Fruit fly (Drosophila melanogaster) whole organism: Measurements from ENCODE around the gene Cpr76Bd.

Experiments used
- CG8478 ChIP-seq: fragments of >200 bp; optimal IDR thresholded peaks from 2 replicates; lab custom pipeline; 2018; ENCODE audit warnings: inconsistent platforms
- EcR ChIP-seq, 2 experiments: fragments of >200 bp; optimal IDR thresholded peaks; 2 replicates each; lab custom pipeline; 2017; ENCODE audit warnings: missing biosample characterization in 2 of 2, missing genetic modification characterization in 2 of 2, missing genetic modification reagents in 2 of 2
- pan ChIP-seq: fragments of >200 bp; optimal IDR thresholded peaks from 2 replicates; lab custom pipeline; 2017
- usp ChIP-seq: fragments of >200 bp; optimal IDR thresholded peaks from 2 replicates; lab custom pipeline; 2017; ENCODE audit warnings: missing biosample characterization, missing genetic modification characterization, mixed read lengths

dm6 chr3L:19580709-19581227 lies 48.2 kb downstream of the Cpr76Bd start:
- TF ChIP-seq usp (GFP tag; lab: Kevin White, UChicago) (no peak), CG8478 (lab: Kevin White, UChicago) (no peak), pan (lab: Kevin White, UChicago) (no peak), EcR (GFP tag; optimal IDR thresholded peaks at IDR 0.05; lab: Kevin White, UChicago) (no peak)
